Fruit fly (Drosophila melanogaster): ENCODE results near the gene Aasdh.

dm6 chr2L:8420259-8420930, 29.0 kb downstream of the Aasdh start:
- TF ChIP-seq br (GFP tag; optimal IDR thresholded peaks at IDR 0.05) (no peak), h (GFP tag; optimal IDR thresholded peaks at IDR 0.05) (no peak), psq (GFP tag; optimal IDR thresholded peaks at IDR 0.05) (peak; percentile 59), sv (GFP tag; optimal IDR thresholded peaks at IDR 0.05) (no peak), sage (GFP tag; optimal IDR thresholded peaks at IDR 0.05) (no peak), Jra (GFP tag; optimal IDR thresholded peaks at IDR 0.05) (no peak), pan (optimal IDR thresholded peaks at IDR 0.05) (no peak), fru (GFP tag; optimal IDR thresholded peaks at IDR 0.05) (no peak)
